Worm (Caenorhabditis elegans): Measurements from ENCODE around the gene JC8.16.

DNA sequence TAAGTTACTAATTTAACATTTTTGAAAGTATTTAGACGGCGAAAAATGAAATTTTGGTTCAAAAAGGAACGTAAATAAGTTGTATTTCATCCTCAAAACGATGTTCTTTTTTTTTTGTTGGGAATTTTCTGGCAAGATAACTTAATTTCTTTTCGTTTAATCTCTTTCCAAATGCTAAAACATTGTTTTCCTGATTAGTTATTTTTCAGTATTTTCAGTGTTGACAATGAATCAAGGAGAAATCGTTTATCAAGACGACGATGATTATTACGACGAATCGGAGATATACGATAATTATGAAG is 18.2 kb upstream of the JC8.16 start, which contains the start of gene lin-54:
- TF ChIP-seq nhr-237 (tag; optimal IDR thresholded peaks at IDR 0.05): no peak
- no peak for TF ChIP-seq pqm-1 (tag; optimal IDR thresholded peaks at IDR 0.05)
- TF ChIP-seq ama-1 (optimal IDR thresholded peaks at IDR 0.05): no peak
- no peak for TF ChIP-seq F16B12.6 (tag; optimal IDR thresholded peaks at IDR 0.05)
- no peak for TF ChIP-seq aha-1 (tag; optimal IDR thresholded peaks at IDR 0.05)
- no peak for TF ChIP-seq grh-1 (GFP tag; IDR thresholded peaks at IDR 0.05)
- TF ChIP-seq nhr-77 (tag; optimal IDR thresholded peaks at IDR 0.05): no peak
- no peak for TF ChIP-seq lsy-2 (tag; optimal IDR thresholded peaks at IDR 0.05)
- no peak for TF ChIP-seq nhr-84 (tag; optimal IDR thresholded peaks at IDR 0.05)

Measured in whole organism, L1 larva.